Worm (Caenorhabditis elegans) whole organism, L4/young adult: ENCODE results near the gene ugt-14.

Experiments used
- W03F9.2 ChIP-seq: fragments of 150-350 bp; optimal IDR thresholded peaks from 2 replicates; lab custom pipeline; 2014; ENCODE audit warnings: missing biosample characterization, missing genetic modification characterization
- dao-5 ChIP-seq: sonication (generic microtip); optimal IDR thresholded peaks from 2 replicates; lab custom pipeline; 2016; ENCODE audit warnings: missing genotype, missing genetic modification characterization, moderate library complexity, missing compliant biosample characterization
- him-1 ChIP-seq: sonication (generic microtip); optimal IDR thresholded peaks from 2 replicates; lab custom pipeline; 2016; ENCODE audit warnings: missing genotype, missing genetic modification reagents, missing genetic modification characterization, missing compliant biosample characterization

DNA sequence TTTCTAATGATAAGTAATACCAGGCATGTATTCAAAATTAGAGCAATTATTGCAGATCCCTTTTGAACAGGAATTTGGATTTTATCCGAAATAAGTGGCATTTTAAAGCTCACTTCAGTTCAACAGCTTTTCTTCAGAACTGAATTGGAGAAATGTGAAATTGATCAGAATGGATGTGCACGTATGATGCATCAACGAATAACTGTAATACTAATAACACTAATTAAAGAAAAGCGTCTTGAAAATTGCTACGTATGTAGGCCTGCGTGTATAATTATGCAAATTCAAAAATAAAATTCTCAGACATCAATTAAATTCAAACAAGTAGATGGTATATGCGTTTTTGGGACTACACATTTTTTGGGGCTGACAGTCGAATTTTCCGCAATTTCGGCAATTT is 23.8 kb downstream of the ugt-14 start, which contains the start of gene str-205:
- no peak for TF ChIP-seq dao-5
- no peak for TF ChIP-seq him-1 (tag; lab: Kevin White, UChicago)
- TF ChIP-seq W03F9.2 (tag; lab: Kevin White, UChicago), result no peak
